Fruit fly (Drosophila melanogaster): ENCODE results near the gene CG32485.

DNA sequence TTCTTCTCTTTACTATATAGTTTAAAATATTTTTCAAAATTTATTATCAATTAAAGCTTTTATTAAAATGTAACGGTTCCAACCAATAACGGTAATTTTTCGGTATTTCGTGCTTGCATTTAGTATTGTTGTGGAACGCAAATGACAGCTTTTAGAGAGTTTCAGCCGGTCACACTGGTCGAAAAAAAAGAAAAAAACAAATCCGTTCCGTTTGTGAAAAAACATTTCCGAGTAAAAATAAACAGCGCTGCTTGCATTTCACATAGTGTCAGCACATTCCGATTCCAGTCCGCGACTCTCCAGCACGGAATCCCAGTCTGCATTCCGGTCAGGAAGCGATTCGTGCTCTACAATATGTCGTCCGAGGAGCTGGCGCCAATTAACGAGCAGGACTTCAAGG lies at the start of gene CG32485:
- TF ChIP-seq OdsH (GFP tag; optimal IDR thresholded peaks at IDR 0.05) (no peak), h (GFP tag; optimal IDR thresholded peaks at IDR 0.05) (no peak)
